Worm (Caenorhabditis elegans) whole organism, L4 larva: ENCODE measurements around the gene R02D5.10.

Experiments
- D1046.2 ChIP-seq: fragments of 200-800 bp; sonication (Bioruptor generic); IDR thresholded peaks from 2 replicates; pipeline ENCODE4 v1.3.6; 2022; ENCODE audit warnings: missing genetic modification characterization, missing compliant biosample characterization
- F26F4.8 ChIP-seq: fragments of 200-800 bp; sonication (Bioruptor generic); conservative IDR thresholded peaks from 2 replicates; pipeline ENCODE4 v1.3.6; 2022; ENCODE audit warnings: missing genetic modification characterization, missing compliant biosample characterization
- F44E2.7 ChIP-seq: fragments of 200-800 bp; sonication (Bioruptor generic); IDR thresholded peaks from 2 replicates; pipeline ENCODE4 v2.1.2; 2022; ENCODE audit warnings: missing genetic modification characterization, missing compliant biosample characterization
- R02D3.7 ChIP-seq: fragments of 150-350 bp; sonication (generic microtip); optimal IDR thresholded peaks from 3 replicates; lab custom pipeline; 2014; ENCODE audit warnings: missing biosample characterization, missing genetic modification characterization
- Y48G9A.11 ChIP-seq: fragments of 200-800 bp; sonication (Bioruptor generic); IDR thresholded peaks from 2 replicates; pipeline ENCODE4 v1.3.6; 2022; ENCODE audit warnings: missing genetic modification reagents, missing genetic modification characterization, missing compliant biosample characterization
- Y75B8A.6 ChIP-seq: fragments of 200-800 bp; sonication (Bioruptor generic); IDR thresholded peaks from 2 replicates; pipeline ENCODE4 v1.3.6; 2022; ENCODE audit warnings: missing genetic modification reagents, missing genetic modification characterization, missing compliant biosample characterization
- aha-1 ChIP-seq: fragments of 150-350 bp; peaks from one replicate; lab custom pipeline; 2014; ENCODE audit warnings: missing biosample characterization, missing genetic modification characterization
- aly-2 ChIP-seq: sonication (generic microtip); optimal IDR thresholded peaks from 2 replicates; lab custom pipeline; 2018; ENCODE audit warnings: missing biosample characterization, missing genetic modification characterization
- ceh-28 ChIP-seq: fragments of 150-350 bp; optimal IDR thresholded peaks from 2 replicates; lab custom pipeline; 2014; ENCODE audit warnings: missing biosample characterization, missing genetic modification reagents, missing genetic modification characterization
- ceh-44 ChIP-seq: fragments of 200-800 bp; sonication (Bioruptor generic); IDR thresholded peaks from 2 replicates; pipeline ENCODE4 v1.3.6; 2022; ENCODE audit warnings: missing genetic modification reagents, missing genetic modification characterization, missing compliant biosample characterization
- ceh-62 ChIP-seq: sonication (generic microtip); optimal IDR thresholded peaks from 2 replicates; lab custom pipeline; 2017; ENCODE audit warnings: missing biosample characterization, missing genetic modification characterization
- ceh-82 ChIP-seq: sonication (generic microtip); optimal IDR thresholded peaks from 2 replicates; lab custom pipeline; 2017; ENCODE audit warnings: missing biosample characterization, missing genetic modification characterization
- ctbp-1 ChIP-seq: fragments of 200-800 bp; sonication (Bioruptor generic); IDR thresholded peaks from 2 replicates; pipeline ENCODE4 v1.3.6; 2022; ENCODE audit warnings: missing genetic modification reagents, missing genetic modification characterization, missing compliant biosample characterization
- daf-16 ChIP-seq, 3 experiments: sonication (generic microtip); optimal IDR thresholded peaks; 2 replicates each; lab custom pipeline; 2016 to 2017; ENCODE audit warnings: missing genetic modification characterization in 3 of 3, missing genetic modification reagents in 3 of 3, mild to moderate bottlenecking in 2 of 3, missing compliant biosample characterization in 2 of 3, missing biosample characterization in 1 of 3, moderate library complexity in 1 of 3
- daf-19 ChIP-seq: fragments of 200-800 bp; sonication (Bioruptor generic); conservative IDR thresholded peaks from 2 replicates; pipeline ENCODE4 v1.3.6; 2022; ENCODE audit warnings: missing genetic modification characterization, missing compliant biosample characterization
- daf-8 ChIP-seq: fragments of 200-800 bp; sonication (Bioruptor generic); IDR thresholded peaks from 2 replicates; pipeline ENCODE4 v1.3.6; 2022; ENCODE audit warnings: missing genetic modification characterization, missing compliant biosample characterization
- dmd-6 ChIP-seq: fragments of 200-800 bp; sonication (Bioruptor generic); IDR thresholded peaks from 2 replicates; pipeline ENCODE4 v1.3.6; 2022; ENCODE audit warnings: missing genetic modification reagents, missing genetic modification characterization, missing compliant biosample characterization
- duxl-1 ChIP-seq: sonication (generic microtip); optimal IDR thresholded peaks from 2 replicates; lab custom pipeline; 2016; ENCODE audit warnings: mild to moderate bottlenecking, missing genetic modification characterization, moderate library complexity, missing compliant biosample characterization; ENCODE audit not compliant: poor library complexity
- dve-1 ChIP-seq: sonication (generic microtip); optimal IDR thresholded peaks from 2 replicates; lab custom pipeline; 2017; ENCODE audit warnings: antibody characterized with exemption, mild to moderate bottlenecking, missing genetic modification characterization, missing compliant biosample characterization; ENCODE audit not compliant: insufficient read depth
- fkh-10 ChIP-seq: fragments of 150-350 bp; optimal IDR thresholded peaks from 2 replicates; lab custom pipeline; 2014; ENCODE audit warnings: missing biosample characterization, missing genetic modification reagents, missing genetic modification characterization
- hif-1 ChIP-seq, 2 experiments: sonication (generic microtip); optimal IDR thresholded peaks; 2 replicates each; lab custom pipeline; 2016 to 2017; ENCODE audit warnings: missing compliant biosample characterization in 2 of 2, missing genetic modification characterization in 2 of 2, missing genetic modification reagents in 2 of 2, missing genotype in 2 of 2, mild to moderate bottlenecking in 1 of 2
- lin-1 ChIP-seq: fragments of 200-800 bp; sonication (Bioruptor generic); IDR thresholded peaks from 2 replicates; pipeline ENCODE4 v1.3.6; 2022; ENCODE audit warnings: missing genetic modification reagents, missing genetic modification characterization, missing compliant biosample characterization
- lin-15B ChIP-seq: fragments of 150-350 bp; sonication (generic microtip); optimal IDR thresholded peaks from 3 replicates; lab custom pipeline; 2014; ENCODE audit warnings: missing biosample characterization, missing genetic modification characterization
- lsy-2 ChIP-seq, 2 experiments: fragments of 150-350 bp in 1 of 2; sonication (generic microtip) in 1 of 2; optimal IDR thresholded peaks; 2 replicates each; lab custom pipeline; 2014 to 2017; ENCODE audit warnings: missing biosample characterization in 2 of 2, missing genetic modification characterization in 2 of 2
- mes-2 ChIP-seq: sonication (generic microtip); optimal IDR thresholded peaks from 2 replicates; lab custom pipeline; 2016; ENCODE audit warnings: missing genotype, mild to moderate bottlenecking, missing genetic modification characterization, missing compliant biosample characterization; ENCODE audit not compliant: poor library complexity, severe bottlenecking
- nhr-102 ChIP-seq: sonication (generic microtip); optimal IDR thresholded peaks from 2 replicates; lab custom pipeline; 2016; ENCODE audit warnings: mild to moderate bottlenecking, missing genetic modification characterization, moderate library complexity, missing compliant biosample characterization
- nhr-11 ChIP-seq: fragments of 150-350 bp; optimal IDR thresholded peaks from 2 replicates; lab custom pipeline; 2014; ENCODE audit warnings: missing biosample characterization, missing genetic modification characterization
- nhr-111 ChIP-seq: fragments of 200-800 bp; sonication (Bioruptor generic); optimal IDR thresholded peaks from 2 replicates; lab custom pipeline; 2018; ENCODE audit warnings: mild to moderate bottlenecking, missing genetic modification characterization, missing compliant biosample characterization
- nhr-28 ChIP-seq: fragments of 150-350 bp; optimal IDR thresholded peaks from 2 replicates; lab custom pipeline; 2014; ENCODE audit warnings: missing biosample characterization, missing genetic modification characterization
- nhr-41 ChIP-seq: fragments of 200-800 bp; sonication (Bioruptor generic); IDR thresholded peaks from 2 replicates; pipeline ENCODE4 v1.3.6; 2022; ENCODE audit warnings: missing genetic modification reagents, missing genetic modification characterization, missing compliant biosample characterization
- nhr-42 ChIP-seq: fragments of 200-800 bp; sonication (Bioruptor generic); IDR thresholded peaks from 2 replicates; pipeline ENCODE4 v1.3.6; 2022; ENCODE audit warnings: missing genetic modification characterization, missing compliant biosample characterization
- nhr-76 ChIP-seq: fragments of 150-350 bp; optimal IDR thresholded peaks from 2 replicates; lab custom pipeline; 2014; ENCODE audit warnings: missing biosample characterization, missing genetic modification characterization
- pqm-1 ChIP-seq: sonication (generic microtip); optimal IDR thresholded peaks from 2 replicates; lab custom pipeline; 2017; ENCODE audit warnings: missing biosample characterization, missing genetic modification characterization
- set-16 ChIP-seq: fragments of 200-800 bp; sonication (Bioruptor generic); IDR thresholded peaks from 2 replicates; pipeline ENCODE4 v1.3.6; 2022; ENCODE audit warnings: missing genetic modification reagents, missing genetic modification characterization, missing compliant biosample characterization
- snpc-1.2 ChIP-seq: fragments of 200-800 bp; sonication (Bioruptor generic); IDR thresholded peaks from 2 replicates; pipeline ENCODE4 v1.3.6; 2022; ENCODE audit warnings: missing genetic modification reagents, missing genetic modification characterization, missing compliant biosample characterization
- snpc-4 ChIP-seq: fragments of 150-350 bp; optimal IDR thresholded peaks from 2 replicates; lab custom pipeline; 2014; ENCODE audit warnings: missing biosample characterization, missing genetic modification characterization
- spr-1 ChIP-seq: sonication (generic microtip); optimal IDR thresholded peaks from 2 replicates; lab custom pipeline; 2016; ENCODE audit warnings: mild to moderate bottlenecking, missing genetic modification characterization, missing compliant biosample characterization
- tag-97 ChIP-seq: fragments of 200-800 bp; sonication (Bioruptor generic); IDR thresholded peaks from 2 replicates; pipeline ENCODE4 v1.3.6; 2022; ENCODE audit warnings: missing genetic modification characterization, missing compliant biosample characterization
- tra-1 ChIP-seq: fragments of 200-800 bp; sonication (Bioruptor generic); IDR thresholded peaks from 2 replicates; pipeline ENCODE4 v1.3.6; 2022; ENCODE audit warnings: missing genetic modification reagents, missing genetic modification characterization, missing compliant biosample characterization
- unc-130 ChIP-seq: sonication (generic microtip); optimal IDR thresholded peaks from 2 replicates; lab custom pipeline; 2016; ENCODE audit warnings: missing genetic modification reagents, missing genetic modification characterization, missing compliant biosample characterization
- vab-7 ChIP-seq: fragments of 200-800 bp; sonication (Bioruptor generic); IDR thresholded peaks from 2 replicates; pipeline ENCODE4 v1.3.6; 2022; ENCODE audit warnings: missing genetic modification reagents, missing genetic modification characterization, missing compliant biosample characterization
- zip-11 ChIP-seq: fragments of 200-800 bp; sonication (Bioruptor generic); IDR thresholded peaks from 2 replicates; pipeline ENCODE4 v1.3.6; 2022; ENCODE audit warnings: missing genetic modification characterization, missing compliant biosample characterization

Gene R02D5.10

DNA sequence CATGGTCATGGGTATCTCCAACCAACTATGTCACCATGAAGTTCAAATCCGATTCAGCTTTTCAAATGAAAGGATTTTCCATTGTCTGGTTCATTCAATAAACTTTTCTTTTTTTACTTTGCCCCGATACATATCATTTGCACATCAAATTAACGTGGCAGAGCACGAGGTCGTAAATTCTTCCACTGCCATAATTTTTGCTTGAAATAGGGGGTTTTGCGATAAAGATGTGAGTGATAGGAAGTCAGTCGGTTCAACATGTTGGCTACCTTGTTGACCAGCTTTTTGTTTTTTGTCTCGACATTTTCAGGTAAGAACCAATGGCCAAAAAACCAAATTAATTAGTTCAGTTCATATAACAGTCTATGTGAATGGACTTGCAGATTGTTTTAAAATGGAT lies 5.4 kb upstream of the R02D5.10 start, which contains the start of gene clec-54 (continued):
- TF ChIP-seq duxl-1 (tag; lab: Kevin White, UChicago) (no peak), hif-1 (tag; optimal IDR thresholded peaks at IDR 0.05; lab: Kevin White, UChicago) (no peak), set-16 (no peak), zip-11 (GFP tag; lab: Robert Waterston, UW) (no peak), lin-15B (tag; lab: Kevin White, UChicago) (no peak), tra-1 (GFP tag; lab: Robert Waterston, UW) (0 out of 2 replicates have a peak, but pooled peaks have one; percentile 27), dmd-6 (peak; percentile 49; the same call in 1 of the 2 replicates), ctbp-1 (GFP tag; lab: Robert Waterston, UW) (no peak), Y75B8A.6 (GFP tag; lab: Robert Waterston, UW) (no peak), nhr-102 (tag; lab: Kevin White, UChicago) (no peak), nhr-111 (GFP tag; lab: Kevin White, UChicago) (no peak), R02D3.7 (tag; lab: Kevin White, UChicago) (no peak), D1046.2 (GFP tag; lab: Robert Waterston, UW) (no peak), daf-19 (GFP tag; lab: Robert Waterston, UW) (no peak)

ce11 chrV:14478979-14479378 lies 3.1 kb upstream of the R02D5.10 start, which contains the start of gene clec-55:
Gene clec-55, plus strand, starts transcription at chrV:14479279.
- TF ChIP-seq spr-1: no peak
- no peak for TF ChIP-seq nhr-76
- TF ChIP-seq ceh-28 (tag; lab: Kevin White, UChicago): no peak
- TF ChIP-seq snpc-1.2 (GFP tag; lab: Robert Waterston, UW): no peak
- no peak for TF ChIP-seq hif-1 (tag; optimal IDR thresholded peaks at IDR 0.05; lab: Kevin White, UChicago)
- TF ChIP-seq dmd-6: no peak
- TF ChIP-seq lin-1 (GFP tag; lab: Robert Waterston, UW): no peak
- TF ChIP-seq aly-2 (tag; lab: Kevin White, UChicago): no peak
- no peak for TF ChIP-seq nhr-42 (GFP tag; lab: Robert Waterston, UW)

DNA sequence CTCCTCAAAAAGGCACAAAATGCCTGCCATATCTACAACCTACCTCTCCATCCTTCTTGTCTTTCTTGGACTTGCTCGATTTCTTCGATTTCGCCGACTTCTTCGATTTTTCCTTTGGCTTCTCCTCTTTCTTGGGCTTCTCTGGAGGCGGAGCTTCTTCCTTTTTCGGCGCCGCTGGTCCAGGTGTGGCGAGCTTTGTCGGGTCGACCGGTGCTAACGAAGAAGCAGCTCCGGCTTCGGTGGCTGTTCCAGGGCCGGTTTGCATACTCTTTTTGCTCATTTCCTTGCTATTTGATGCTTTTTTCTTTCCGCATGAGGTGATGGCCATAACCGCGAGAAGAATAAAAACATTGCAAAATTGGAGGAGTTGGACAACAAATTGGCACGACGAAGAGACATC lies 1.6 kb upstream of the R02D5.10 start:
- no peak for TF ChIP-seq unc-130 (GFP tag; lab: Kevin White, UChicago)
- TF ChIP-seq set-16: peak; percentile 83

- TF ChIP-seq pqm-1 (tag; lab: Kevin White, UChicago) (peak; percentile 11), ceh-62 (tag; lab: Kevin White, UChicago) (no peak)
These were observed 686 bp upstream of the R02D5.10 start, which contains the start of gene R02D5.7 for ce11 chrV:14481401-14481800. Gene R02D5.7, minus strand, starts transcription at chrV:14481501.

DNA sequence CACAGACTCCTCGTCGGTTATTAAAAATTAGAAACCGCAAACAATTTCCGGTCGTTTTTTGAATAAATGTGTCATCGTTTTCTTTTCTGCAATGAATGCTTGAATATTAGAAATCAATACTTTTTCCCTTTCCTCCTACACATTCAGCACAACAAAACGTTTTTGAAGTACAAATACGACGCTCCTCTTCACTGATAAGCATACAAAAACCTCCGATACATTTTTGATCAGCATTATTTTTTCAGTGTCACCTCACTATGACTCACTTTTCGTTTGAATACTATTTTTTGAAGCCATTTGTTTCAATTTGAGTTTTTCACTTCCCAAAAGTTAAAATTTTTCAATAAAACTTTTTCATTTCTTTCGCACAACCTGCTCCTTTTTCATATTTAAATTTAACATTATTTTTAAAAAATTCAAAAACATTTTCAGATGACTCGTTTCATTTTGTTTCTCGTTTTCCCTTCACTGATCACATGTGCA lies 682 bp downstream of the R02D5.10 start, which contains the start of gene R02D5.3:
R02D5.3 (plus strand) TSS at position 433 of the 483 bp plus-strand sequence.
- peak; percentile 52 for TF ChIP-seq dve-1
- TF ChIP-seq R02D3.7 (tag; lab: Kevin White, UChicago): no peak
- TF ChIP-seq fkh-10: no peak
- TF ChIP-seq lsy-2 (tag; optimal IDR thresholded peaks at IDR 0.05; lab: Kevin White, UChicago): no peak
- no peak for TF ChIP-seq duxl-1 (tag; lab: Kevin White, UChicago)
- TF ChIP-seq aha-1 (tag; lab: Kevin White, UChicago): no peak
- peak; percentile 90 for TF ChIP-seq nhr-28
- TF ChIP-seq nhr-11 (tag; lab: Kevin White, UChicago): no peak
- TF ChIP-seq dmd-6: peak; percentile 32; the same call in 1 of the 2 replicates
- no peak for TF ChIP-seq tag-97
- no peak for TF ChIP-seq nhr-42 (GFP tag; lab: Robert Waterston, UW)
- TF ChIP-seq mes-2 (tag; lab: Kevin White, UChicago): no peak
- TF ChIP-seq lin-1 (GFP tag; lab: Robert Waterston, UW): no peak
- no peak for TF ChIP-seq ceh-82
- TF ChIP-seq nhr-41 (GFP tag; lab: Robert Waterston, UW): no peak
- no peak for TF ChIP-seq ceh-44
- TF ChIP-seq nhr-76: no peak
- no peak for TF ChIP-seq F26F4.8 (GFP tag; lab: Robert Waterston, UW)
- no peak for TF ChIP-seq daf-8 (GFP tag; lab: Robert Waterston, UW)
- no peak for TF ChIP-seq Y48G9A.11
- no peak for TF ChIP-seq vab-7
- no peak for TF ChIP-seq F44E2.7
- TF ChIP-seq daf-16 (GFP tag; optimal IDR thresholded peaks at IDR 0.05; lab: Kevin White, UChicago): no peak
- peak; percentile 32 for TF ChIP-seq daf-16 (tag; optimal IDR thresholded peaks at IDR 0.05; lab: Kevin White, UChicago)
- no peak for TF ChIP-seq lin-15B (tag; lab: Kevin White, UChicago)
- peak; percentile 38 for TF ChIP-seq pqm-1 (tag; lab: Kevin White, UChicago)
- no peak for TF ChIP-seq snpc-4 (tag; lab: Kevin White, UChicago)
